Worm (Caenorhabditis elegans): ENCODE results near the gene nlp-70.

The nlp-70 gene

ce11 chrV:240287-240686 lies 32.5 kb downstream of the nlp-70 start, which contains the start of gene txt-2:
Gene txt-2 (minus strand): TSS chrV:240500.
- TF ChIP-seq fos-1 (tag; optimal IDR thresholded peaks at IDR 0.05) (no peak), ZK546.5 (tag; optimal IDR thresholded peaks at IDR 0.05) (no peak), nhr-237 (tag; optimal IDR thresholded peaks at IDR 0.05) (no peak), mdl-1 (tag; optimal IDR thresholded peaks at IDR 0.05) (no peak), ceh-9 (tag; optimal IDR thresholded peaks at IDR 0.05) (no peak), ceh-82 (tag; optimal IDR thresholded peaks at IDR 0.05) (no peak), hmg-11 (tag; optimal IDR thresholded peaks at IDR 0.05) (no peak), nhr-23 (tag; optimal IDR thresholded peaks at IDR 0.05) (no peak), zag-1 (tag; optimal IDR thresholded peaks at IDR 0.05) (no peak), nhr-43 (tag; optimal IDR thresholded peaks at IDR 0.05; ENCODE audit: poor library complexity, severe bottlenecking) (no peak), lin-39 (tag; optimal IDR thresholded peaks at IDR 0.05) (no peak), lsy-12 (tag; optimal IDR thresholded peaks at IDR 0.05) (no peak), R02D3.7 (tag; optimal IDR thresholded peaks at IDR 0.05) (no peak), ztf-11 (tag; optimal IDR thresholded peaks at IDR 0.05) (no peak)

- TF ChIP-seq nhr-67 (tag; optimal IDR thresholded peaks at IDR 0.05), result no peak
- no peak for TF ChIP-seq nhr-76 (tag; optimal IDR thresholded peaks at IDR 0.05)
- TF ChIP-seq unc-39 (tag; optimal IDR thresholded peaks at IDR 0.05), result no peak
- no peak for TF ChIP-seq mml-1 (tag; optimal IDR thresholded peaks at IDR 0.05)
- TF ChIP-seq skn-1 (tag; optimal IDR thresholded peaks at IDR 0.05), result no peak
- no peak for TF ChIP-seq nfya-1 (tag; optimal IDR thresholded peaks at IDR 0.05; ENCODE audit: insufficient read depth)
- TF ChIP-seq ztf-11 (tag; optimal IDR thresholded peaks at IDR 0.05), result no peak
Measured at ce11 chrV:238094-238493, 34.6 kb downstream of the nlp-70 start, which contains the start of gene R02C2.1. Gene R02C2.1 (minus strand): TSS chrV:238194.

ce11 chrV:237012-237411 lies 35.7 kb downstream of the nlp-70 start:
- TF ChIP-seq egl-5 (tag; optimal IDR thresholded peaks at IDR 0.05), result no peak
- no peak for TF ChIP-seq mdl-1 (tag; optimal IDR thresholded peaks at IDR 0.05)
- no peak for TF ChIP-seq ceh-82 (tag; optimal IDR thresholded peaks at IDR 0.05)
- no peak for TF ChIP-seq fkh-2 (tag; optimal IDR thresholded peaks at IDR 0.05)
- TF ChIP-seq nhr-23 (tag; optimal IDR thresholded peaks at IDR 0.05), result no peak
- no peak for TF ChIP-seq nhr-237 (tag; optimal IDR thresholded peaks at IDR 0.05)
- TF ChIP-seq nhr-43 (tag; optimal IDR thresholded peaks at IDR 0.05; ENCODE audit: poor library complexity, severe bottlenecking), result no peak
- TF ChIP-seq lin-39 (tag; optimal IDR thresholded peaks at IDR 0.05), result no peak
- no peak for TF ChIP-seq elt-2 (tag; optimal IDR thresholded peaks at IDR 0.05)

- no peak for TF ChIP-seq pha-4 (tag; optimal IDR thresholded peaks at IDR 0.05)
- TF ChIP-seq nhr-76 (tag; optimal IDR thresholded peaks at IDR 0.05), result no peak
- no peak for TF ChIP-seq mml-1 (tag; optimal IDR thresholded peaks at IDR 0.05)
- no peak for TF ChIP-seq ceh-16 (tag; optimal IDR thresholded peaks at IDR 0.05)
- TF ChIP-seq nhr-23 (tag; optimal IDR thresholded peaks at IDR 0.05), result no peak
- TF ChIP-seq nhr-12 (tag; optimal IDR thresholded peaks at IDR 0.05), result no peak
- no peak for TF ChIP-seq zag-1 (tag; optimal IDR thresholded peaks at IDR 0.05)
- no peak for TF ChIP-seq snpc-4 (tag; optimal IDR thresholded peaks at IDR 0.05)
- TF ChIP-seq sea-2 (GFP tag; optimal IDR thresholded peaks at IDR 0.05), result no peak
- TF ChIP-seq tbx-2 (tag; optimal IDR thresholded peaks at IDR 0.05), result no peak
- TF ChIP-seq unc-62 (GFP tag; optimal IDR thresholded peaks at IDR 0.05), result no peak
- no peak for TF ChIP-seq R02D3.7 (tag; optimal IDR thresholded peaks at IDR 0.05)
Measured at ce11 chrV:234572-234971, 38.2 kb downstream of the nlp-70 start, which contains the start of gene kin-33. Gene kin-33 (minus strand): TSS chrV:234672.
